Fruit fly (Drosophila melanogaster) whole organism, pupa: Measurements from ENCODE around the gene CG31810.

Experiments
- CG10348 ChIP-seq: fragments of 200-800 bp; sonication (Bioruptor generic); IDR thresholded peaks from 2 replicates; pipeline ENCODE4 v1.3.6; 2022; ENCODE audit warnings: missing biosample characterization, missing genetic modification characterization
- CG12605 ChIP-seq: fragments of 200-800 bp; sonication (Bioruptor generic); IDR thresholded peaks from 2 replicates; pipeline ENCODE4 v1.3.6; 2022; ENCODE audit warnings: missing biosample characterization, missing genetic modification characterization
- CG13204 ChIP-seq: fragments of 200-800 bp; sonication (Bioruptor generic); optimal IDR thresholded peaks from 2 replicates; lab custom pipeline; 2018; ENCODE audit warnings: missing biosample characterization, mild to moderate bottlenecking, missing genetic modification characterization, moderate library complexity
- CG14655 ChIP-seq: fragments of 200-800 bp; sonication (Bioruptor generic); optimal IDR thresholded peaks from 3 replicates; lab custom pipeline; 2017; ENCODE audit warnings: mild to moderate bottlenecking, missing biosample characterization, missing genetic modification reagents, missing genetic modification characterization
- CG15710 ChIP-seq: fragments of 200-800 bp; sonication (Bioruptor generic); optimal IDR thresholded peaks from 2 replicates; lab custom pipeline; 2018; ENCODE audit warnings: missing biosample characterization, mild to moderate bottlenecking, missing genetic modification characterization, moderate library complexity
- CG17806 ChIP-seq: fragments of 200-800 bp; sonication (Bioruptor generic); optimal IDR thresholded peaks from 2 replicates; lab custom pipeline; 2018; ENCODE audit warnings: missing biosample characterization, mild to moderate bottlenecking, missing genetic modification characterization, moderate library complexity
- CG32121 ChIP-seq: fragments of 200-800 bp; sonication (Bioruptor generic); IDR thresholded peaks from 2 replicates; pipeline ENCODE4 v1.3.6; 2022; ENCODE audit warnings: missing biosample characterization, missing genetic modification characterization
- CG34367 ChIP-seq: fragments of 200-800 bp; sonication (Bioruptor generic); optimal IDR thresholded peaks from 2 replicates; lab custom pipeline; 2018; ENCODE audit warnings: missing biosample characterization, mild to moderate bottlenecking, missing genetic modification characterization
- CG4496 ChIP-seq: fragments of 200-800 bp; sonication (Bioruptor generic); IDR thresholded peaks from 3 replicates; pipeline ENCODE4 v1.3.6; 2022; ENCODE audit warnings: missing biosample characterization, missing genetic modification characterization
- CG8159 ChIP-seq: fragments of 200-800 bp; sonication (Bioruptor generic); optimal IDR thresholded peaks from 3 replicates; lab custom pipeline; 2018; ENCODE audit warnings: missing biosample characterization, mild to moderate bottlenecking, missing genetic modification characterization, moderate library complexity
- CG8301 ChIP-seq: fragments of 200-800 bp; sonication (Bioruptor generic); optimal IDR thresholded peaks from 2 replicates; lab custom pipeline; 2018; ENCODE audit warnings: missing biosample characterization, mild to moderate bottlenecking, missing genetic modification characterization
- CG9948 ChIP-seq: fragments of 200-800 bp; sonication (Bioruptor generic); optimal IDR thresholded peaks from 2 replicates; lab custom pipeline; 2018; ENCODE audit warnings: missing biosample characterization, mild to moderate bottlenecking, missing genetic modification characterization, moderate library complexity
- D1 ChIP-seq: fragments of 200-800 bp; sonication (Bioruptor generic); optimal IDR thresholded peaks from 2 replicates; lab custom pipeline; 2018; ENCODE audit warnings: missing biosample characterization, mild to moderate bottlenecking, missing genetic modification characterization, moderate library complexity
- EcR ChIP-seq: fragments of 200-800 bp; sonication (Bioruptor generic); optimal IDR thresholded peaks from 3 replicates; lab custom pipeline; 2019; ENCODE audit warnings: missing biosample characterization, missing genetic modification characterization, mild to moderate bottlenecking, moderate library complexity, missing genetic modification reagents
- Ets98B ChIP-seq: fragments of 200-800 bp; sonication (Bioruptor generic); IDR thresholded peaks from 2 replicates; pipeline ENCODE4 v1.3.6; 2022; ENCODE audit warnings: missing biosample characterization, missing genetic modification characterization
- Pif1A ChIP-seq: fragments of 200-800 bp; sonication (Bioruptor generic); optimal IDR thresholded peaks from 3 replicates; lab custom pipeline; 2016; ENCODE audit warnings: missing biosample characterization, missing genetic modification characterization
- Pif1B ChIP-seq: fragments of 200-800 bp; sonication (Bioruptor generic); optimal IDR thresholded peaks from 3 replicates; lab custom pipeline; 2016; ENCODE audit warnings: missing biosample characterization, missing genetic modification characterization
- Snoo ChIP-seq: fragments of 200-800 bp; sonication (Bioruptor generic); optimal IDR thresholded peaks from 3 replicates; lab custom pipeline; 2017; ENCODE audit warnings: missing biosample characterization, mild to moderate bottlenecking, missing genetic modification characterization, inconsistent platforms
- fd96Ca ChIP-seq: fragments of 200-800 bp; sonication (Bioruptor generic); IDR thresholded peaks from 3 replicates; pipeline ENCODE4 v1.3.6; 2022; ENCODE audit warnings: missing biosample characterization, missing genetic modification characterization
- gl ChIP-seq: fragments of 200-800 bp; sonication (Bioruptor generic); optimal IDR thresholded peaks from 2 replicates; lab custom pipeline; 2018; ENCODE audit warnings: missing biosample characterization, mild to moderate bottlenecking, missing genetic modification characterization
- rn ChIP-seq: fragments of 200-800 bp; sonication (Bioruptor generic); IDR thresholded peaks from 2 replicates; pipeline ENCODE4 v1.3.6; 2022; ENCODE audit warnings: missing biosample characterization, missing genetic modification characterization

Gene CG31810

DNA sequence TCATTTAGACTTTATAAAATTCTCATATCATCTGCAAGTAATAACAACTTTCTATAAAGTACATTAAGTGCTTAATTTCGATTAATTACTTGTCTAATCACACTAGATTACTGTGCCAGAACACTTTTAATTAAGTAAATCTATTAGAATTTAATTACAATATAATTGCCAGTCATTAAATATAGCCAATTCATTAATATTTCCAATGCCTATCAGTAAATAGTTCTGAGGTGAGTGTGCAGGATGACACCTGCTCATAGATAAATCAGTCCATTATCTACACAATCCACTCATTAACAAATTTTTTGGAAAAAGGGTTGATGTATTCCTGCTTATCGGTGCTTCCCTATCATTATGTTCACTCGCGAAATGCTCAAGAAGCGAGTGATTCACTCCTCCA is 32.5 kb upstream of the CG31810 start:
- TF ChIP-seq Pif1B = no peak
- TF ChIP-seq CG8159 = no peak
- no peak for TF ChIP-seq CG13204 (GFP tag; lab: Kevin White, UChicago)
- TF ChIP-seq CG10348 = no peak
- no peak for TF ChIP-seq gl (tag; lab: Kevin White, UChicago)
- TF ChIP-seq, all 21 proteins: peak for 0

DNA sequence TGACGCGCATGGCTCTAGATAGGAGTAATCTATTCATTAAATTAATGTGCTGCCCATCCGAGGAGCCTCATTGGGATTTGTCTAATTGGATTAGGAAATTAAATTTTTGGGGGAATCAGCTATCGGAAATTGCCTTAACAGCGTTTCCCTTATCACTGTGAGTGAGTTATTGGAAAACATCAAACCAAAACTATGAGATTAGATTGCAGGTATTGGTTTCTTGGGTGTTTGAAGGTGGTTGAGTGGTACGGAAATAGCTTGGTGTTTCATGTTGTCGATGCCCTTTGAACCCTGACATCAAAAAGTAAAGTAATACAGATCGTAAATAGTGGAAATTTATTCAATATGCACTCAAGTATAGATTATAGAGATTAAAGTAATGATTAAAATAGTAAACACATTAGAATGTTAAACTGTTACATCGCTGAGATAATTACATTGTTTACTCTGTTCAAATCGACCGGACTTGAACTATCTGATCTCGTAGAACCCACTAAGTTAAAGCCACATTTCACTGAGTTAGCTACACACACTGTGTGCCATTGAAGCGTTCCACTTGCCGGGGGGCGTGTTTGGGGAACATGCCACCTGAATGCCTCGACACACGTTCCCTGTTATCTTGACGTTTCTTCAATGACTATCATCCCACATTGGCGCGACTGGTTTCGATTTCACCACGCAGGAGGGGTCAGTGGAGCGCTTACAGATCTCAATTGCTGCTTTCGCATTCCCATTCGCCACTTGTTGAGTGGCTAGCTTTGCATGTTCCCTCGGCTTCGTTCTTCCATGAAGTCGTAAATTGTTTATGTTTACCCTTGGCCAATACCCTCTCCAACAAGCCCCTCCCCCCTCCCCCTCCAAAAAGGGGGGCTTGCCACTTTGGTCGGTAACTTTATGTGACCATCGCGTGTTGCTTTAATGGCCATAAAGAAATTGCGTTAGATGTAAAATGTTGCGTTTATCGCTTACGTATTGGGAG is 31.0 kb upstream of the CG31810 start:
- TF ChIP-seq Pif1B (no peak), EcR (GFP tag; lab: Kevin White, UChicago) (peak; percentile 61)

DNA sequence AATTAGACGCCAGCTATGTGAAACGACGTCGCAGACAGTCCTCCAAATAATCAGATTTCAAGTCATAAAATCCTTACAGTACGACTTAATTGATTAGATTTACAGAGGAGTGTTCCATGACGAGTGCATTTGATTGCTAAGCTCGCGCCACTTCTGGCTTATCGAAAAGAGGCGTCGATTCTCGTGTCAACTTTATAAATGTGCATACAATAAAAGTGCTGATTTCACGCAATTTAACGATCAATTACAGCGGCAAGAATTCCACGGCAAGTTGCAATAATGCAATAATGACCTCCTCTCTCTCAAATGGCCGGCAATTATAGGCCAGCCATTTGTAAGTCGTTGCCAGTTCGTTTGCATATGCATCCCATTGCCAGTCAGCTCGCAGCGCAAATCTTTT is 30.2 kb upstream of the CG31810 start:
- TF ChIP-seq CG15710 (tag; lab: Kevin White, UChicago) (no peak), CG34367 (tag; lab: Kevin White, UChicago) (no peak), CG13204 (GFP tag; lab: Kevin White, UChicago) (no peak), rn (no peak), Pif1A (no peak), CG14655 (GFP tag; lab: Kevin White, UChicago) (no peak), CG17806 (no peak), gl (tag; lab: Kevin White, UChicago) (no peak), EcR (GFP tag; lab: Kevin White, UChicago) (no peak), CG10348 (no peak), Pif1B (no peak), CG8159 (no peak), CG4496 (GFP tag; lab: Robert Waterston, UW) (no peak), Snoo (tag; lab: Kevin White, UChicago) (no peak), CG32121 (GFP tag; lab: Robert Waterston, UW) (no peak), CG12605 (GFP tag; lab: Robert Waterston, UW) (no peak)
- TF ChIP-seq, all 21 proteins: peak for 0

DNA sequence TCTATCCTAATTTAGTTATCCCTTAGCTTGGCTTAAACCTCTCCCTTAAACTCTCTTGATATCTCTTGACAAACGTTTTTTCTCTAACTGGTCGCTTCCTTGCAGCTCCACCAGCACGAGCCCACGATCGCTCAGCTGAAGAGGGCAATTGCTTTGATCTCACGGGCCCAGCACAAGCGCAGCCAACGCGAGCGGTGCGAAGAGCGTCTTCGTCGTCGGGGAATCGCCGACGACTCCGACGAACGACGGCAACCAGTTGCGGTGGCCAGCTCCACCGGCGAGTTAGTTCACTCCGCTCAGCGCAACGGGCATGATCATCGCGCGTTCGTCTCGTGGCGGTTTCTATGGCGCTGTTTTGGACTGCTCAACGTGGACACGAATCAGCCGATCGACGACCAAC is 28.8 kb upstream of the CG31810 start:
- TF ChIP-seq CG32121 (GFP tag; lab: Robert Waterston, UW) (peak; percentile 41; the same call in 1 of the 2 replicates), EcR (GFP tag; lab: Kevin White, UChicago) (no peak), CG4496 (GFP tag; lab: Robert Waterston, UW) (peak; percentile 75), CG10348 (no peak), CG8301 (no peak), CG8159 (no peak), fd96Ca (peak; percentile 63), gl (tag; lab: Kevin White, UChicago) (no peak), CG9948 (tag; lab: Kevin White, UChicago) (no peak), D1 (tag; lab: Kevin White, UChicago) (no peak), rn (no peak), Pif1B (peak; percentile 24), CG14655 (GFP tag; lab: Kevin White, UChicago) (no peak), CG15710 (tag; lab: Kevin White, UChicago) (no peak), Pif1A (peak; percentile 2), Snoo (tag; lab: Kevin White, UChicago) (no peak), CG17806 (no peak), Ets98B (GFP tag; lab: Robert Waterston, UW) (peak; percentile 70), CG34367 (tag; lab: Kevin White, UChicago) (no peak), CG13204 (GFP tag; lab: Kevin White, UChicago) (peak; percentile 86), CG12605 (GFP tag; lab: Robert Waterston, UW) (peak; percentile 54; the same call in 1 of the 2 replicates)

DNA sequence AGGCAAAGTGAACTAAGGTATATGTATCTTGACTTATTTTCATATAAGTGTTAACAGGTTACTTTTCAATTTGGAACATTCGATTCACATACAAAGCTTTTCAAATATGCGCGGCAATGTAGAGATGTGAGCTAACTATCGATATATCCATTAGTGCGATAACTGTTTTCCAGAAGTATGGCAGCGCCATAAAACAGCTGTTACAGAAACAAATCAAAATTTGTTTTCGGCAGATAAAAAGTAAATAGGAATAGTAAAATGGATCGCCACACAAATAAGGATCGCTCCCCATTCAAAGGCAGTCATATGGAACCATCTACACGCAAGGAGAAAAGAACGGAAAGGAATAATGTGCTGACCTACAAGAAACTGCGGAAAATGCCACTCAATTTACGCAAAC is 27.1 kb upstream of the CG31810 start, which contains the start of the genes CG32832, CG31743 and CG34313:
CG32832 (minus strand) TSS at position 3 of the 400 bp plus-strand sequence.
CG31743 (plus strand) TSS at position 230 of the 400 bp plus-strand sequence.
CG34313 (plus strand) TSS at position 230 of the 400 bp plus-strand sequence.
- TF ChIP-seq D1 (tag; lab: Kevin White, UChicago) (no peak), CG8159 (no peak), CG34367 (tag; lab: Kevin White, UChicago) (no peak), CG17806 (no peak), Snoo (tag; lab: Kevin White, UChicago) (no peak), CG32121 (GFP tag; lab: Robert Waterston, UW) (no peak), gl (tag; lab: Kevin White, UChicago) (no peak), CG12605 (GFP tag; lab: Robert Waterston, UW) (no peak), CG14655 (GFP tag; lab: Kevin White, UChicago) (no peak), CG9948 (tag; lab: Kevin White, UChicago) (no peak), CG15710 (tag; lab: Kevin White, UChicago) (no peak), Ets98B (GFP tag; lab: Robert Waterston, UW) (no peak), rn (no peak), Pif1A (no peak), EcR (GFP tag; lab: Kevin White, UChicago) (no peak), Pif1B (no peak)

DNA sequence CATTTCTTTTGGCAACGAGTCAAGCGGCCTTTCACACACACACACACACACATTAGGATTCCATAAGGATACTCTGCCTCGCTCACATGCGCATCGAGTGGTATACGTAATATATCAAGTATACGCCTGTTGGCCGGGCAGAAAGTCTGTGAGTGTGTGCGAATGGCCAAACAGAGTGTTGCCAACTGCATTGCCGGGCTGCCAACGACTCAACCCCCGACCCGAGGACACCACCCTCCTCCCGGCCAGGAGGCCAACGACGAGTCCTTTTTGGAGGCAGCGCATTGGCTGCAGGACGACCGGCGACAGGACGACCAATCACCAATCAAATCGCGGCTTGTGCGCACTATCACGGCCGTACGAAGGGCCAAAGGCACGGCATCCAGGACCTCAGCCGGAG is 25.5 kb upstream of the CG31810 start:
- no peak for TF ChIP-seq CG14655 (GFP tag; lab: Kevin White, UChicago)
- TF ChIP-seq CG32121 (GFP tag; lab: Robert Waterston, UW) = no peak
- TF ChIP-seq Pif1A = no peak
- TF ChIP-seq, all 21 proteins: peak for 0
